Fruit fly (Drosophila melanogaster) whole organism, embryonic: ENCODE measurements around the gene CG18557.

Experiments
- ATbp ChIP-seq: fragments of 200-800 bp; sonication (Bioruptor generic); optimal IDR thresholded peaks from 2 replicates; lab custom pipeline; 2017; ENCODE audit warnings: missing biosample characterization, mild to moderate bottlenecking, missing genetic modification characterization, missing genetic modification reagents
- Abd-B ChIP-seq: fragments of 200-800 bp; sonication (Bioruptor generic); optimal IDR thresholded peaks from 2 replicates; lab custom pipeline; 2018; ENCODE audit warnings: missing biosample characterization, mild to moderate bottlenecking, missing genetic modification characterization, moderate library complexity
- Awh ChIP-seq: fragments of 200-800 bp; sonication (Bioruptor generic); IDR thresholded peaks from 2 replicates; pipeline ENCODE4, ENCODE4 v1.3.6; 2022; ENCODE audit warnings: missing biosample characterization, missing genetic modification characterization
- CG10654 ChIP-seq: fragments of 200-800 bp; sonication (Bioruptor generic); optimal IDR thresholded peaks from 2 replicates; lab custom pipeline; 2016; ENCODE audit warnings: missing biosample characterization, missing genetic modification characterization
- CG12219 ChIP-seq: fragments of 200-800 bp; sonication (Bioruptor generic); optimal IDR thresholded peaks from 3 replicates; lab custom pipeline; 2018; ENCODE audit warnings: missing biosample characterization, mild to moderate bottlenecking, missing genetic modification characterization
- CG13287 ChIP-seq: fragments of 200-800 bp; sonication (Bioruptor generic); IDR thresholded peaks from 2 replicates; pipeline ENCODE4 v1.3.6; 2022; ENCODE audit warnings: missing biosample characterization, missing genetic modification characterization; ENCODE audit not compliant: partially characterized antibody
- CG13624 ChIP-seq: fragments of 200-800 bp; sonication (Bioruptor generic); optimal IDR thresholded peaks from 2 replicates; lab custom pipeline; 2016; ENCODE audit warnings: missing biosample characterization, missing genetic modification characterization
- CG1603 ChIP-seq: fragments of 200-800 bp; sonication (Bioruptor generic); optimal IDR thresholded peaks from 2 replicates; lab custom pipeline; 2019; ENCODE audit warnings: missing biosample characterization, mild to moderate bottlenecking, missing genetic modification characterization, moderate library complexity
- CG18011 ChIP-seq: fragments of 200-800 bp; sonication (Bioruptor generic); optimal IDR thresholded peaks from 2 replicates; lab custom pipeline; 2017; ENCODE audit warnings: missing biosample characterization, missing genetic modification characterization, mild to moderate bottlenecking, moderate library complexity, missing genotype
- CG2199 ChIP-seq: fragments of 200-800 bp; sonication (Bioruptor generic); IDR thresholded peaks from 3 replicates; pipeline ENCODE4 v1.3.6; 2022; ENCODE audit warnings: missing biosample characterization, missing genetic modification characterization
- CG2889 ChIP-seq: fragments of 200-800 bp; sonication (Bioruptor generic); IDR thresholded peaks from 3 replicates; pipeline ENCODE4 v1.3.6; 2022; ENCODE audit warnings: missing biosample characterization, missing genetic modification characterization
- CG30403 ChIP-seq: fragments of 200-800 bp; sonication (Bioruptor generic); optimal IDR thresholded peaks from 3 replicates; lab custom pipeline; 2016; ENCODE audit warnings: missing biosample characterization, missing genetic modification characterization
- CG33557 ChIP-seq: fragments of 200-800 bp; sonication (Bioruptor generic); optimal IDR thresholded peaks from 2 replicates; lab custom pipeline; 2019; ENCODE audit warnings: missing biosample characterization, mild to moderate bottlenecking, missing genetic modification characterization, moderate library complexity
- CG34376 ChIP-seq: fragments of 200-800 bp; sonication (Bioruptor generic); optimal IDR thresholded peaks from 2 replicates; lab custom pipeline; 2018; ENCODE audit warnings: missing biosample characterization, mild to moderate bottlenecking, missing genetic modification characterization
- CG4617 ChIP-seq: fragments of 200-800 bp; sonication (Bioruptor generic); optimal IDR thresholded peaks from 3 replicates; lab custom pipeline; 2016; ENCODE audit warnings: missing biosample characterization, missing genetic modification characterization, borderline replicate concordance
- CG4707 ChIP-seq: fragments of 200-800 bp; sonication (Bioruptor generic); optimal IDR thresholded peaks from 2 replicates; lab custom pipeline; 2018; ENCODE audit warnings: missing biosample characterization, mild to moderate bottlenecking, missing genetic modification characterization, moderate library complexity
- CG8281 ChIP-seq: fragments of 200-800 bp; sonication (Bioruptor generic); optimal IDR thresholded peaks from 2 replicates; lab custom pipeline; 2018; ENCODE audit warnings: missing biosample characterization, mild to moderate bottlenecking, missing genetic modification characterization, moderate library complexity
- CG8388 ChIP-seq: fragments of 200-800 bp; sonication (Bioruptor generic); optimal IDR thresholded peaks from 2 replicates; lab custom pipeline; 2019; ENCODE audit warnings: missing biosample characterization, mild to moderate bottlenecking, missing genetic modification characterization, moderate library complexity
- Dll ChIP-seq: fragments of 200-800 bp; sonication (Bioruptor generic); IDR thresholded peaks from 4 replicates; pipeline ENCODE4 v1.3.6; 2022; ENCODE audit warnings: missing biosample characterization, missing genetic modification characterization; ENCODE audit not compliant: partially characterized antibody
- E2f2 ChIP-seq: fragments of 200-800 bp; sonication (Bioruptor generic); IDR thresholded peaks from 2 replicates; pipeline ENCODE4 v1.3.6; 2022; ENCODE audit warnings: missing biosample characterization, missing genetic modification characterization
- Ets97D ChIP-seq: fragments of 200-800 bp; sonication (Bioruptor generic); optimal IDR thresholded peaks from 3 replicates; lab custom pipeline; 2016; ENCODE audit warnings: missing biosample characterization, missing genetic modification characterization
- Fer1 ChIP-seq: fragments of 200-800 bp; sonication (Bioruptor generic); optimal IDR thresholded peaks from 2 replicates; lab custom pipeline; 2017; ENCODE audit warnings: missing biosample characterization, mild to moderate bottlenecking, missing genetic modification characterization
- Fer3 ChIP-seq: fragments of 200-800 bp; sonication (Bioruptor generic); optimal IDR thresholded peaks from 2 replicates; lab custom pipeline; 2018; ENCODE audit warnings: missing biosample characterization, mild to moderate bottlenecking, missing genetic modification characterization, moderate library complexity
- Hmx ChIP-seq: fragments of 200-800 bp; sonication (Bioruptor generic); optimal IDR thresholded peaks from 2 replicates; lab custom pipeline; 2016; ENCODE audit warnings: missing biosample characterization, missing genetic modification characterization
- Med ChIP-seq: fragments of 200-800 bp; sonication (Bioruptor generic); peaks from one replicate; lab custom pipeline; 2016; ENCODE audit warnings: missing biosample characterization, missing genetic modification characterization, mild to moderate bottlenecking, inconsistent platforms, moderate library complexity
- PHDP ChIP-seq: fragments of 200-800 bp; sonication (Bioruptor generic); optimal IDR thresholded peaks from 3 replicates; lab custom pipeline; 2018; ENCODE audit warnings: missing biosample characterization, mild to moderate bottlenecking, missing genetic modification characterization, moderate library complexity
- Rx ChIP-seq: fragments of 200-800 bp; sonication (Bioruptor generic); IDR thresholded peaks from 2 replicates; pipeline ENCODE4 v1.3.6; 2022; ENCODE audit warnings: missing biosample characterization, missing genetic modification characterization
- Scr ChIP-seq: fragments of 200-800 bp; sonication (Bioruptor generic); IDR thresholded peaks from 2 replicates; pipeline ENCODE4 v1.3.6; 2022; ENCODE audit warnings: missing biosample characterization, missing genetic modification characterization; ENCODE audit not compliant: partially characterized antibody
- Six4 ChIP-seq: fragments of 200-800 bp; sonication (Bioruptor generic); optimal IDR thresholded peaks from 2 replicates; lab custom pipeline; 2016; ENCODE audit warnings: missing biosample characterization, missing genetic modification characterization
- Taf1 ChIP-seq: fragments of 200-800 bp; sonication (Bioruptor generic); IDR thresholded peaks from 2 replicates; pipeline ENCODE4 v1.3.6; 2022; ENCODE audit warnings: missing biosample characterization, missing genetic modification characterization
- Tbp ChIP-seq: fragments of >200 bp; optimal IDR thresholded peaks from 2 replicates; lab custom pipeline; 2018; ENCODE audit warnings: missing biosample characterization, missing genetic modification characterization
- bowl ChIP-seq: fragments of 200-800 bp; sonication (Bioruptor generic); IDR thresholded peaks from 2 replicates; pipeline ENCODE4 v1.3.6; 2022; ENCODE audit warnings: missing biosample characterization, missing genetic modification characterization
- dm ChIP-seq: fragments of 200-800 bp; sonication (Bioruptor generic); optimal IDR thresholded peaks from 3 replicates; lab custom pipeline; 2016; ENCODE audit warnings: missing biosample characterization, missing genetic modification characterization
- dmrt99B ChIP-seq: fragments of 200-800 bp; sonication (Bioruptor generic); optimal IDR thresholded peaks from 2 replicates; lab custom pipeline; 2018; ENCODE audit warnings: missing biosample characterization, mild to moderate bottlenecking, missing genetic modification characterization, moderate library complexity
- emc ChIP-seq: fragments of 200-800 bp; sonication (Bioruptor generic); optimal IDR thresholded peaks from 2 replicates; lab custom pipeline; 2016; ENCODE audit warnings: missing biosample characterization, missing genetic modification characterization
- fd3F ChIP-seq: fragments of 200-800 bp; sonication (Bioruptor generic); optimal IDR thresholded peaks from 2 replicates; lab custom pipeline; 2018; ENCODE audit warnings: missing biosample characterization, mild to moderate bottlenecking, missing genetic modification characterization, moderate library complexity
- gce ChIP-seq: fragments of 200-800 bp; sonication (Bioruptor generic); IDR thresholded peaks from 3 replicates; pipeline ENCODE4 v1.3.6; 2022; ENCODE audit warnings: missing biosample characterization, missing genetic modification characterization
- gsb-n ChIP-seq: fragments of 200-800 bp; sonication (Bioruptor generic); optimal IDR thresholded peaks from 3 replicates; lab custom pipeline; 2018; ENCODE audit warnings: missing biosample characterization, mild to moderate bottlenecking, missing genetic modification characterization
- her ChIP-seq: fragments of 200-800 bp; sonication (Bioruptor generic); optimal IDR thresholded peaks from 2 replicates; lab custom pipeline; 2016; ENCODE audit warnings: missing biosample characterization, missing genetic modification characterization
- ken ChIP-seq: fragments of 200-800 bp; sonication (Bioruptor generic); IDR thresholded peaks from 3 replicates; pipeline ENCODE4 v1.3.6; 2022; ENCODE audit warnings: missing biosample characterization, missing genetic modification characterization
- lilli ChIP-seq: fragments of 200-800 bp; sonication (Bioruptor generic); optimal IDR thresholded peaks from 3 replicates; lab custom pipeline; 2016; ENCODE audit warnings: missing biosample characterization, missing genetic modification characterization
- lov ChIP-seq, 2 experiments: fragments of 200-800 bp in 1 of 2; fragments of >200 bp in 1 of 2; sonication (Bioruptor generic) in 1 of 2; IDR thresholded peaks in 1 of 2; optimal IDR thresholded peaks in 1 of 2; 2 replicates in 1 of 2; 3 replicates in 1 of 2; pipeline versions ENCODE4 v1.3.6 to Lab custom; 2017 to 2022; ENCODE audit warnings: missing biosample characterization in 1 of 2, missing genetic modification characterization in 1 of 2
- mirr ChIP-seq: fragments of 200-800 bp; sonication (Bioruptor generic); optimal IDR thresholded peaks from 3 replicates; lab custom pipeline; 2018; ENCODE audit warnings: missing biosample characterization, mild to moderate bottlenecking, missing genetic modification characterization
- pb ChIP-seq: fragments of 200-800 bp; sonication (Bioruptor generic); optimal IDR thresholded peaks from 3 replicates; lab custom pipeline; 2016; ENCODE audit warnings: missing biosample characterization, missing genetic modification characterization
- pita ChIP-seq: fragments of 200-800 bp; sonication (Bioruptor generic); optimal IDR thresholded peaks from 2 replicates; lab custom pipeline; 2017; ENCODE audit warnings: missing biosample characterization, mild to moderate bottlenecking, missing genetic modification characterization
- sqz ChIP-seq: fragments of 200-800 bp; sonication (Bioruptor generic); optimal IDR thresholded peaks from 3 replicates; lab custom pipeline; 2018; ENCODE audit warnings: missing biosample characterization, mild to moderate bottlenecking, missing genetic modification characterization
- stwl ChIP-seq: fragments of 200-800 bp; sonication (Bioruptor generic); optimal IDR thresholded peaks from 3 replicates; lab custom pipeline; 2018; ENCODE audit warnings: missing biosample characterization, mild to moderate bottlenecking, missing genetic modification characterization, moderate library complexity
- tup ChIP-seq: fragments of 200-800 bp; sonication (Bioruptor generic); optimal IDR thresholded peaks from 2 replicates; lab custom pipeline; 2016; ENCODE audit warnings: missing biosample characterization, mild to moderate bottlenecking, missing genetic modification characterization, moderate library complexity

CG18557 gene

dm6 chr2L:2882968-2883702, 37.6 kb upstream of the CG18557 start (continued):
- TF ChIP-seq lov (optimal IDR thresholded peaks at IDR 0.05; lab: Kevin White, UChicago) = no peak
- no peak for TF ChIP-seq lov (GFP tag; IDR thresholded peaks at IDR 0.05; lab: Robert Waterston, UW)
- no peak for TF ChIP-seq Scr (GFP tag; lab: Robert Waterston, UW)
- TF ChIP-seq Six4 = peak; percentile 19
- TF ChIP-seq Tbp (GFP tag; lab: Kevin White, UChicago) = no peak
- no peak for TF ChIP-seq CG2889 (GFP tag; lab: Robert Waterston, UW)
- peak; percentile 51 for TF ChIP-seq CG1603 (tag; lab: Kevin White, UChicago)
- TF ChIP-seq ken (GFP tag; lab: Robert Waterston, UW) = no peak
- TF ChIP-seq gsb-n (tag; lab: Kevin White, UChicago) = peak; percentile 40
- peak; percentile 44 for TF ChIP-seq dm
- TF ChIP-seq CG2199 (GFP tag; lab: Robert Waterston, UW) = 0 out of 3 replicates have a peak, but pooled peaks have one; percentile 69
- no peak for TF ChIP-seq CG18011 (GFP tag; lab: Kevin White, UChicago)
- TF ChIP-seq bowl (GFP tag; lab: Robert Waterston, UW) = no peak
- peak; percentile 86 for TF ChIP-seq Med (GFP tag; lab: Kevin White, UChicago)
- peak; percentile 40 for TF ChIP-seq fd3F (GFP tag; lab: Kevin White, UChicago)
- peak; percentile 38; the same call in 1 of the 2 replicates for TF ChIP-seq CG13287 (GFP tag; lab: Robert Waterston, UW)
- TF ChIP-seq CG12219 (GFP tag; lab: Kevin White, UChicago) = peak; percentile 25
- peak; percentile 92 for TF ChIP-seq lilli (GFP tag; lab: Kevin White, UChicago)
- peak; percentile 29 for TF ChIP-seq tup
- peak; percentile 20 for TF ChIP-seq CG13624 (GFP tag; lab: Kevin White, UChicago)
- peak; percentile 26 for TF ChIP-seq emc (GFP tag; lab: Kevin White, UChicago)
- peak; percentile 23 for TF ChIP-seq CG4707
- no peak for TF ChIP-seq CG8281
- peak; percentile 64 for TF ChIP-seq mirr (GFP tag; lab: Kevin White, UChicago)
- TF ChIP-seq stwl (tag; lab: Kevin White, UChicago) = peak; percentile 56
- peak; percentile 68 for TF ChIP-seq CG30403
- peak; percentile 76 for TF ChIP-seq Awh (GFP tag; lab: Robert Waterston, UW)
- TF ChIP-seq Rx (GFP tag; lab: Robert Waterston, UW) = no peak
- peak; percentile 47 for TF ChIP-seq sqz (GFP tag; lab: Kevin White, UChicago)
- no peak for TF ChIP-seq pita (GFP tag; lab: Kevin White, UChicago)
- no peak; the same call in 1 of the 2 replicates for TF ChIP-seq E2f2 (GFP tag; lab: Robert Waterston, UW)
- TF ChIP-seq CG33557 (GFP tag; lab: Kevin White, UChicago) = no peak
- TF ChIP-seq Abd-B (GFP tag; lab: Kevin White, UChicago) = peak; percentile 34
- TF ChIP-seq CG8388 = peak; percentile 9
- no peak for TF ChIP-seq Taf1
- no peak for TF ChIP-seq Dll (GFP tag; lab: Robert Waterston, UW)
- peak; percentile 47 for TF ChIP-seq CG4617 (GFP tag; lab: Kevin White, UChicago)
- peak; percentile 76 for TF ChIP-seq Fer1 (GFP tag; lab: Kevin White, UChicago)
- TF ChIP-seq PHDP = peak; percentile 61
- peak; percentile 47 for TF ChIP-seq CG34376
- TF ChIP-seq ATbp (GFP tag; lab: Kevin White, UChicago) = peak; percentile 82
- TF ChIP-seq Ets97D (GFP tag; lab: Kevin White, UChicago) = peak; percentile 42
- TF ChIP-seq Hmx (GFP tag; lab: Kevin White, UChicago) = no peak
- TF ChIP-seq Fer3 = peak; percentile 25
- no peak for TF ChIP-seq pb (GFP tag; lab: Kevin White, UChicago)
- peak; percentile 48 for TF ChIP-seq dmrt99B (tag; lab: Kevin White, UChicago)
- peak; percentile 7 for TF ChIP-seq CG10654
- TF ChIP-seq gce (GFP tag; lab: Robert Waterston, UW) = no peak
- TF ChIP-seq her (GFP tag; lab: Kevin White, UChicago) = peak; percentile 32
